Fruit fly (Drosophila melanogaster) whole organism, embryonic: ENCODE measurements around the gene CG32425.
A peak's percentile ranks its signal among the peaks of the same experiment; 100 is the strongest.
"Not testable (repeated sequence)": the region's sequence is repeated elsewhere in the genome, so short reads cannot be mapped to it uniquely, and the experiment has no call there.

ENCODE experiments used
- Atf-2 ChIP-seq: fragments of 200-800 bp; sonication (Bioruptor generic); optimal IDR thresholded peaks from 2 replicates; lab custom pipeline; 2016; ENCODE audit warnings: missing biosample characterization, missing genetic modification characterization
- CG12219 ChIP-seq: fragments of 200-800 bp; sonication (Bioruptor generic); optimal IDR thresholded peaks from 3 replicates; lab custom pipeline; 2018; ENCODE audit warnings: missing biosample characterization, mild to moderate bottlenecking, missing genetic modification characterization
- CG1832 ChIP-seq: fragments of 200-800 bp; sonication (Bioruptor generic); optimal IDR thresholded peaks from 2 replicates; lab custom pipeline; 2017; ENCODE audit warnings: missing biosample characterization, mild to moderate bottlenecking, missing genetic modification characterization, inconsistent platforms
- CG2120 ChIP-seq: fragments of 200-800 bp; sonication (Bioruptor generic); optimal IDR thresholded peaks from 3 replicates; lab custom pipeline; 2016; ENCODE audit warnings: missing biosample characterization, missing genetic modification characterization
- CG2875 ChIP-seq: fragments of 200-800 bp; sonication (Bioruptor generic); optimal IDR thresholded peaks from 2 replicates; lab custom pipeline; 2017; ENCODE audit warnings: missing biosample characterization, mild to moderate bottlenecking, missing genetic modification characterization, missing genetic modification reagents
- CG30020 ChIP-seq: fragments of 200-800 bp; optimal IDR thresholded peaks from 2 replicates; lab custom pipeline; 2019; ENCODE audit warnings: missing biosample characterization, mild to moderate bottlenecking, missing genetic modification characterization, moderate library complexity
- CG31388 ChIP-seq: fragments of 200-800 bp; sonication (Bioruptor generic); optimal IDR thresholded peaks from 2 replicates; lab custom pipeline; 2016; ENCODE audit warnings: missing biosample characterization, missing genetic modification characterization
- CG34224 ChIP-seq: fragments of 200-800 bp; sonication (Bioruptor generic); IDR thresholded peaks from 3 replicates; pipeline ENCODE4 v1.3.6; 2022; ENCODE audit warnings: missing biosample characterization, missing genetic modification characterization; ENCODE audit not compliant: partially characterized antibody
- CG3838 ChIP-seq: fragments of 200-800 bp; sonication (Bioruptor generic); optimal IDR thresholded peaks from 3 replicates; lab custom pipeline; 2016; ENCODE audit warnings: missing biosample characterization, missing genetic modification characterization
- CG4360 ChIP-seq: fragments of 200-800 bp; sonication (Bioruptor generic); IDR thresholded peaks from 2 replicates; pipeline ENCODE4 v1.3.6; 2022; ENCODE audit warnings: missing biosample characterization, missing genetic modification characterization
- CG4404 ChIP-seq: fragments of 200-800 bp; sonication (Bioruptor generic); IDR thresholded peaks from 2 replicates; pipeline ENCODE4 v1.3.6; 2022; ENCODE audit warnings: missing biosample characterization, missing genetic modification characterization
- CG7556 ChIP-seq: fragments of 200-800 bp; sonication (Bioruptor generic); optimal IDR thresholded peaks from 2 replicates; lab custom pipeline; 2017; ENCODE audit warnings: missing biosample characterization, mild to moderate bottlenecking, missing genetic modification characterization
- CG9609 ChIP-seq: fragments of 200-800 bp; sonication (Bioruptor generic); optimal IDR thresholded peaks from 3 replicates; lab custom pipeline; 2016; ENCODE audit warnings: missing biosample characterization, missing genetic modification characterization
- CG9876 ChIP-seq: fragments of 200-800 bp; sonication (Bioruptor generic); optimal IDR thresholded peaks from 2 replicates; lab custom pipeline; 2016; ENCODE audit warnings: missing biosample characterization, missing genetic modification characterization
- D19A ChIP-seq: fragments of 200-800 bp; optimal IDR thresholded peaks from 3 replicates; lab custom pipeline; 2019; ENCODE audit warnings: missing biosample characterization, mild to moderate bottlenecking, missing genetic modification characterization, moderate library complexity
- Dbx ChIP-seq: fragments of 200-800 bp; sonication (Bioruptor generic); IDR thresholded peaks from 3 replicates; pipeline ENCODE4 v1.3.6; 2022; ENCODE audit warnings: missing biosample characterization, missing genetic modification characterization
- Dll ChIP-seq: fragments of 200-800 bp; sonication (Bioruptor generic); IDR thresholded peaks from 4 replicates; pipeline ENCODE4 v1.3.6; 2022; ENCODE audit warnings: missing biosample characterization, missing genetic modification characterization; ENCODE audit not compliant: partially characterized antibody
- HLH3B ChIP-seq: fragments of 200-800 bp; sonication (Bioruptor generic); IDR thresholded peaks from 2 replicates; pipeline ENCODE4 v1.3.6; 2022; ENCODE audit warnings: missing biosample characterization, missing genetic modification characterization
- HLH4C ChIP-seq: fragments of 200-800 bp; sonication (Bioruptor generic); IDR thresholded peaks from 3 replicates; pipeline ENCODE4 v1.3.6; 2022; ENCODE audit warnings: missing biosample characterization, missing genetic modification characterization; ENCODE audit not compliant: partially characterized antibody
- Nf-YA ChIP-seq: fragments of 200-800 bp; sonication (Bioruptor generic); IDR thresholded peaks from 2 replicates; pipeline ENCODE4 v1.3.6; 2022; ENCODE audit warnings: missing biosample characterization, missing genetic modification characterization
- Opbp ChIP-seq: fragments of 200-800 bp; sonication (Bioruptor generic); IDR thresholded peaks from 3 replicates; pipeline ENCODE4 v1.3.6; 2022; ENCODE audit warnings: missing biosample characterization, missing genetic modification characterization; ENCODE audit not compliant: partially characterized antibody
- Rx ChIP-seq: fragments of 200-800 bp; sonication (Bioruptor generic); IDR thresholded peaks from 2 replicates; pipeline ENCODE4 v1.3.6; 2022; ENCODE audit warnings: missing biosample characterization, missing genetic modification characterization
- Sry-δ ChIP-seq: fragments of 200-800 bp; sonication (Bioruptor generic); optimal IDR thresholded peaks from 2 replicates; lab custom pipeline; 2016; ENCODE audit warnings: missing biosample characterization, missing genetic modification characterization
- YL-1 ChIP-seq: fragments of 200-800 bp; sonication (Bioruptor generic); optimal IDR thresholded peaks from 3 replicates; lab custom pipeline; 2017; ENCODE audit warnings: missing biosample characterization, mild to moderate bottlenecking, missing genetic modification characterization
- ap ChIP-seq: fragments of 200-800 bp; sonication (Bioruptor generic); IDR thresholded peaks from 2 replicates; pipeline ENCODE4 v1.3.6; 2022; ENCODE audit warnings: missing biosample characterization, missing genetic modification characterization
- cato ChIP-seq: fragments of 200-800 bp; sonication (Bioruptor generic); optimal IDR thresholded peaks from 2 replicates; lab custom pipeline; 2016; ENCODE audit warnings: missing biosample characterization, missing genetic modification characterization, borderline replicate concordance
- corto ChIP-seq: fragments of 200-800 bp; sonication (Bioruptor generic); optimal IDR thresholded peaks from 2 replicates; lab custom pipeline; 2016; ENCODE audit warnings: missing biosample characterization, mild to moderate bottlenecking, missing genetic modification characterization, moderate library complexity
- danr ChIP-seq: fragments of 200-800 bp; sonication (Bioruptor generic); IDR thresholded peaks from 2 replicates; pipeline ENCODE4 v1.3.6; 2022; ENCODE audit warnings: missing biosample characterization, missing genetic modification characterization
- dmrt11E ChIP-seq: fragments of 200-800 bp; sonication (Bioruptor generic); optimal IDR thresholded peaks from 3 replicates; lab custom pipeline; 2018; ENCODE audit warnings: missing biosample characterization, mild to moderate bottlenecking, missing genetic modification characterization, moderate library complexity
- dpn ChIP-seq, 2 experiments: fragments of 200-800 bp; sonication (Bioruptor generic); optimal IDR thresholded peaks; 3 replicates each; lab custom pipeline; 2016; ENCODE audit warnings: missing biosample characterization in 2 of 2, missing genetic modification characterization in 2 of 2
- ewg ChIP-seq: fragments of 200-800 bp; sonication (Bioruptor generic); optimal IDR thresholded peaks from 3 replicates; lab custom pipeline; 2017; ENCODE audit warnings: mild to moderate bottlenecking, missing biosample characterization, missing genetic modification reagents, missing genetic modification characterization
- fd3F ChIP-seq: fragments of 200-800 bp; sonication (Bioruptor generic); optimal IDR thresholded peaks from 2 replicates; lab custom pipeline; 2018; ENCODE audit warnings: missing biosample characterization, mild to moderate bottlenecking, missing genetic modification characterization, moderate library complexity
- gsb-n ChIP-seq: fragments of 200-800 bp; sonication (Bioruptor generic); optimal IDR thresholded peaks from 3 replicates; lab custom pipeline; 2018; ENCODE audit warnings: missing biosample characterization, mild to moderate bottlenecking, missing genetic modification characterization
- gt ChIP-seq: fragments of 200-800 bp; sonication (Bioruptor generic); IDR thresholded peaks from 2 replicates; pipeline ENCODE4 v1.3.6; 2022; ENCODE audit warnings: missing biosample characterization, missing genetic modification characterization
- ind ChIP-seq: fragments of 200-800 bp; sonication (Bioruptor generic); optimal IDR thresholded peaks from 3 replicates; lab custom pipeline; 2016; ENCODE audit warnings: missing biosample characterization, missing genetic modification characterization
- inv ChIP-seq: fragments of 200-800 bp; sonication (Bioruptor generic); IDR thresholded peaks from 2 replicates; pipeline ENCODE4 v1.3.6; 2022; ENCODE audit warnings: missing biosample characterization, missing genetic modification characterization; ENCODE audit not compliant: partially characterized antibody
- jing ChIP-seq: fragments of 200-800 bp; sonication (Bioruptor generic); optimal IDR thresholded peaks from 2 replicates; lab custom pipeline; 2018; ENCODE audit warnings: missing biosample characterization, mild to moderate bottlenecking, missing genetic modification characterization
- knrl ChIP-seq: fragments of 200-800 bp; sonication (Bioruptor generic); IDR thresholded peaks from 3 replicates; pipeline ENCODE4 v1.3.6; 2022; ENCODE audit warnings: missing biosample characterization, missing genetic modification characterization; ENCODE audit not compliant: partially characterized antibody
- lab ChIP-seq: fragments of 200-800 bp; sonication (Bioruptor generic); optimal IDR thresholded peaks from 3 replicates; lab custom pipeline; 2017; ENCODE audit warnings: missing biosample characterization, missing genetic modification characterization, mild to moderate bottlenecking, moderate library complexity, missing genetic modification reagents
- mld ChIP-seq: fragments of 200-800 bp; sonication (Bioruptor generic); IDR thresholded peaks from 3 replicates; pipeline ENCODE4 v1.3.6; 2022; ENCODE audit warnings: missing biosample characterization, missing genetic modification characterization; ENCODE audit not compliant: partially characterized antibody
- pzg ChIP-seq: fragments of 200-800 bp; sonication (Bioruptor generic); optimal IDR thresholded peaks from 3 replicates; lab custom pipeline; 2018; ENCODE audit warnings: missing biosample characterization, mild to moderate bottlenecking, missing genetic modification characterization, moderate library complexity
- scrt ChIP-seq: fragments of 200-800 bp; sonication (Bioruptor generic); optimal IDR thresholded peaks from 2 replicates; lab custom pipeline; 2018; ENCODE audit warnings: missing biosample characterization, mild to moderate bottlenecking, missing genetic modification characterization, moderate library complexity
- tll ChIP-seq, 2 experiments: fragments of 200-800 bp in 1 of 2; fragments of >200 bp in 1 of 2; sonication (Bioruptor generic) in 1 of 2; optimal IDR thresholded peaks; 2 replicates each; lab custom pipeline; 2017 to 2019; ENCODE audit warnings: missing biosample characterization in 2 of 2, missing genetic modification characterization in 2 of 2, mild to moderate bottlenecking in 1 of 2, moderate library complexity in 1 of 2
- tna ChIP-seq: fragments of 200-800 bp; sonication (Bioruptor generic); IDR thresholded peaks from 2 replicates; pipeline ENCODE4 v1.3.6; 2022; ENCODE audit warnings: missing biosample characterization, missing genetic modification characterization; ENCODE audit not compliant: partially characterized antibody
- toy ChIP-seq: fragments of 200-800 bp; sonication (Bioruptor generic); IDR thresholded peaks from 2 replicates; pipeline ENCODE4 v1.3.6; 2022; ENCODE audit warnings: missing biosample characterization, missing genetic modification characterization
- vnd ChIP-seq: fragments of 200-800 bp; sonication (Bioruptor generic); IDR thresholded peaks from 3 replicates; pipeline ENCODE4 v1.3.6; 2022; ENCODE audit warnings: missing biosample characterization, missing genetic modification characterization; ENCODE audit not compliant: partially characterized antibody
- wek ChIP-seq: fragments of 200-800 bp; sonication (Bioruptor generic); optimal IDR thresholded peaks from 3 replicates; lab custom pipeline; 2018; ENCODE audit warnings: missing biosample characterization, mild to moderate bottlenecking, missing genetic modification characterization, moderate library complexity

The CG32425 gene

DNA sequence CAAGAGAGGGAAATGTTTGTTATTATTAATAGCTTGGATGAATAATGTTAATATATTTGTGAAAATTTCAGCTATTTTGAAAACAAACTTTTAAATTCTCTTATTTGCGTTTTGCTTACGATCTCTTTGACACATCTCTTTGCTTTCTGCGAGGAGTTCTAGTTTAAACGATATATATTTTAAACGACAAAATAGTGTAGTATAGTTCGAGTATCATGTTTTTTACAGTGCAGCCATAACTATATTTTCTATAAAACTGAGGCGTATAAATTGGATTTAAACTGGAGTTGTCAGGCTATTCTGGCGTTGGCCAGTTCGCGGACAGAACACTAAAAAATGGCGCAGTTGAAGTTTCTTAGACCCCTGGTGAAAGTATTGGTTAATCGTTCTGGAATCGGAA, 2.4 kb downstream of the CG32425 start, which contains the start of gene CG18281:
Gene CG18281, plus strand, starts transcription at position 301 of the 400 bp plus-strand sequence.
- TF ChIP-seq ewg (GFP tag; lab: Kevin White, UChicago); tll (GFP tag; optimal IDR thresholded peaks at IDR 0.05; lab: Kevin White, UChicago); wek (GFP tag; lab: Kevin White, UChicago): not testable (repeated sequence)

DNA sequence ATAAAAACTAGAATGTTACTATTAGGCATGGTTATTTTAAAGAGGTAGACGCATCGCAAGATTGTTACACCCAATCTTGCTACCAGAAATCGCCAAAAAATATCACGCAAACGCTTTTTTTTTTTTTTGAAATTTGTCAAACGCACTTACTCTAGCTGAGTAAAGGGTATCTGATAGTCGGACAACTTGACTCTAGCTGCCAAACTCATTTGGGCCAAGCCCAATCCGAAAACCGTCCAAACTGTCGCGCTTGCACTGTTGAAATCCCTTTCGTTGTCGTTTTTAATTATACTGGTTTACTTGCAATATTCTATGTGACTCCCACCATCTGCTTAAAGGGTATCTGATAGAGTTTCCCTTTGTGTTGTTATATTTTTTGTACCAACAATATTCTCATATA, 6.1 kb downstream of the CG32425 start:
- TF ChIP-seq Sry-δ (no peak), CG2875 (no peak), CG4404 (GFP tag; lab: Robert Waterston, UW) (no peak), HLH3B (GFP tag; lab: Robert Waterston, UW) (no peak), scrt (GFP tag; lab: Kevin White, UChicago) (no peak), vnd (0 out of 3 replicates have a peak, but pooled peaks have one; percentile 36), CG3838 (GFP tag; lab: Kevin White, UChicago) (no peak), ind (no peak), pzg (GFP tag; lab: Kevin White, UChicago) (no peak), CG9876 (GFP tag; lab: Kevin White, UChicago) (no peak), toy (no peak), lab (GFP tag; lab: Kevin White, UChicago) (no peak), Dbx (GFP tag; lab: Robert Waterston, UW) (no peak), inv (GFP tag; lab: Robert Waterston, UW) (peak; percentile 25; the same call in 1 of the 2 replicates), Rx (GFP tag; lab: Robert Waterston, UW) (no peak), jing (no peak), CG31388 (GFP tag; lab: Kevin White, UChicago) (no peak), D19A (no peak), fd3F (GFP tag; lab: Kevin White, UChicago) (no peak), CG9609 (no peak), CG12219 (GFP tag; lab: Kevin White, UChicago) (no peak), gsb-n (no peak), dmrt11E (tag; lab: Kevin White, UChicago) (no peak), YL-1 (GFP tag; lab: Kevin White, UChicago) (no peak), ap (GFP tag; lab: Robert Waterston, UW) (no peak), Opbp (GFP tag; lab: Robert Waterston, UW) (no peak), Dll (0 out of 4 replicates have a peak, but pooled peaks have one; percentile 24), knrl (GFP tag; lab: Robert Waterston, UW) (peak; percentile 11; the same call in 1 of the 3 replicates), gt (GFP tag; lab: Robert Waterston, UW) (no peak), cato (no peak), CG4360 (no peak), CG34224 (GFP tag; lab: Robert Waterston, UW) (no peak), CG30020 (tag; lab: Kevin White, UChicago) (no peak), danr (GFP tag; lab: Robert Waterston, UW) (no peak), Nf-YA (GFP tag; lab: Robert Waterston, UW) (no peak), CG2120 (GFP tag; lab: Kevin White, UChicago) (no peak), mld (GFP tag; lab: Robert Waterston, UW) (0 out of 3 replicates have a peak, but pooled peaks have one; percentile 35), tna (GFP tag; lab: Robert Waterston, UW) (peak; percentile 50; the same call in 1 of the 2 replicates), Atf-2 (GFP tag; lab: Kevin White, UChicago) (no peak), HLH4C (GFP tag; lab: Robert Waterston, UW) (peak; percentile 62; the same call in 2 of the 3 replicates), CG7556 (GFP tag; lab: Kevin White, UChicago) (no peak), CG1832 (no peak), corto (no peak), dpn (GFP tag; optimal IDR thresholded peaks at IDR 0.05; lab: Kevin White, UChicago) (no peak)
